Fruit fly (Drosophila melanogaster) whole organism, wandering third instar larva: Measurements from ENCODE around the gene CG42820.

Source experiments
- Abd-B ChIP-seq: fragments of >200 bp; optimal IDR thresholded peaks from 2 replicates; lab custom pipeline; 2017; ENCODE audit warnings: missing biosample characterization, missing genetic modification characterization
- CG32264 ChIP-seq: fragments of 200-800 bp; sonication (Bioruptor generic); optimal IDR thresholded peaks from 2 replicates; lab custom pipeline; 2016; ENCODE audit warnings: missing biosample characterization, missing genetic modification characterization
- CG9705 ChIP-seq: fragments of 200-800 bp; sonication (Bioruptor generic); optimal IDR thresholded peaks from 2 replicates; lab custom pipeline; 2018; ENCODE audit warnings: missing biosample characterization, mild to moderate bottlenecking, missing genetic modification characterization
- CrebA ChIP-seq: fragments of 200-800 bp; sonication (Bioruptor generic); optimal IDR thresholded peaks from 2 replicates; lab custom pipeline; 2016; ENCODE audit warnings: missing biosample characterization, mild to moderate bottlenecking, missing genetic modification characterization, borderline replicate concordance
- Dif ChIP-seq: fragments of 200-275, 200-300 bp; sonication (Bioruptor generic); optimal IDR thresholded peaks from 2 replicates; lab custom pipeline; 2018; ENCODE audit warnings: missing biosample characterization, missing genetic modification characterization; ENCODE audit not compliant: partially characterized antibody
- GATAd ChIP-seq: sonication (Bioruptor generic); optimal IDR thresholded peaks from 2 replicates; lab custom pipeline; 2016; ENCODE audit warnings: missing biosample characterization, missing genetic modification characterization
- HLH106 ChIP-seq: fragments of 200-800 bp; optimal IDR thresholded peaks from 3 replicates; lab custom pipeline; 2019; ENCODE audit warnings: missing biosample characterization, mild to moderate bottlenecking, missing genetic modification characterization, moderate library complexity
- Hr78 ChIP-seq: fragments of >200 bp; optimal IDR thresholded peaks from 2 replicates; lab custom pipeline; 2017; ENCODE audit warnings: missing biosample characterization, missing genetic modification characterization
- Hr83 ChIP-seq: fragments of 200-300 bp; sonication (Bioruptor generic); optimal IDR thresholded peaks from 2 replicates; lab custom pipeline; 2016; ENCODE audit warnings: missing biosample characterization, mild to moderate bottlenecking, missing genetic modification characterization, moderate library complexity; ENCODE audit not compliant: poor library complexity, severe bottlenecking
- Jra ChIP-seq: sonication (Bioruptor generic); optimal IDR thresholded peaks from 2 replicates; lab custom pipeline; 2016; ENCODE audit warnings: missing biosample characterization, missing genetic modification characterization
- Mio ChIP-seq: sonication (Bioruptor generic); optimal IDR thresholded peaks from 2 replicates; lab custom pipeline; 2016; ENCODE audit warnings: missing biosample characterization, missing genetic modification characterization
- Myc ChIP-seq: fragments of >200 bp; optimal IDR thresholded peaks from 2 replicates; lab custom pipeline; 2017
- N ChIP-seq: fragments of >200 bp; optimal IDR thresholded peaks from 2 replicates; lab custom pipeline; 2018; ENCODE audit warnings: missing biosample characterization, missing external identifiers, missing genetic modification characterization
- OdsH ChIP-seq: fragments of 200-800 bp; sonication (Bioruptor generic); optimal IDR thresholded peaks from 2 replicates; lab custom pipeline; 2016; ENCODE audit warnings: missing biosample characterization, mild to moderate bottlenecking, missing genetic modification characterization
- Rel ChIP-seq, 2 experiments: fragments of 200-800 bp; sonication (Bioruptor generic) in 1 of 2; optimal IDR thresholded peaks; 2 replicates in 1 of 2; 3 replicates in 1 of 2; lab custom pipeline; 2016 to 2019; ENCODE audit warnings: mild to moderate bottlenecking in 2 of 2, missing biosample characterization in 2 of 2, missing genetic modification characterization in 2 of 2, moderate library complexity in 1 of 2
- Sp1 ChIP-seq: fragments of 200-800 bp; sonication (Bioruptor generic); optimal IDR thresholded peaks from 3 replicates; lab custom pipeline; 2019; ENCODE audit warnings: missing biosample characterization, mild to moderate bottlenecking, missing genetic modification characterization, moderate library complexity
- br ChIP-seq: fragments of 200-800 bp; sonication (Bioruptor generic); optimal IDR thresholded peaks from 2 replicates; lab custom pipeline; 2016; ENCODE audit warnings: missing biosample characterization, missing genetic modification characterization
- brk ChIP-seq: fragments of 200-800 bp; sonication (Bioruptor generic); optimal IDR thresholded peaks from 2 replicates; lab custom pipeline; 2016; ENCODE audit warnings: missing biosample characterization, mild to moderate bottlenecking, missing genetic modification characterization
- dl ChIP-seq, 2 experiments: fragments of 175-275, 200-275 bp in 1 of 2; fragments of 200-275 bp in 1 of 2; sonication (Bioruptor generic); optimal IDR thresholded peaks; lab custom pipeline; 2018; ENCODE audit warnings: mild to moderate bottlenecking in 2 of 2, missing biosample characterization in 2 of 2, missing genetic modification characterization in 2 of 2, moderate library complexity in 2 of 2; ENCODE audit not compliant: partially characterized antibody in 2 of 2, insufficient read depth in 1 of 2
- foxo ChIP-seq, 2 experiments: fragments of 200-800 bp; sonication (Bioruptor generic); optimal IDR thresholded peaks; 2 replicates in 1 of 2; 3 replicates in 1 of 2; lab custom pipeline; 2016 to 2017; ENCODE audit warnings: missing biosample characterization in 2 of 2, missing genetic modification characterization in 2 of 2
- fru ChIP-seq: fragments of 200-800 bp; sonication (Bioruptor generic); optimal IDR thresholded peaks from 3 replicates; lab custom pipeline; 2016; ENCODE audit warnings: missing biosample characterization, mild to moderate bottlenecking, missing genetic modification characterization
- h ChIP-seq: fragments of 200-800 bp; sonication (Bioruptor generic); optimal IDR thresholded peaks from 3 replicates; lab custom pipeline; 2016; ENCODE audit warnings: missing biosample characterization, mild to moderate bottlenecking, missing genetic modification characterization
- jim ChIP-seq: fragments of 175-275, 200-325 bp; sonication (Bioruptor generic); optimal IDR thresholded peaks from 2 replicates; lab custom pipeline; 2016; ENCODE audit warnings: missing biosample characterization, mild to moderate bottlenecking, missing genetic modification characterization
- lola ChIP-seq: fragments of >200 bp; optimal IDR thresholded peaks from 2 replicates; lab custom pipeline; 2017; ENCODE audit warnings: missing biosample characterization, missing genetic modification characterization
- psq ChIP-seq: fragments of 200-800 bp; sonication (Bioruptor generic); optimal IDR thresholded peaks from 3 replicates; lab custom pipeline; 2017; ENCODE audit warnings: missing biosample characterization, mild to moderate bottlenecking, missing genetic modification characterization, moderate library complexity
- rgr ChIP-seq: fragments of 200-800 bp; sonication (Bioruptor generic); optimal IDR thresholded peaks from 3 replicates; lab custom pipeline; 2016; ENCODE audit warnings: missing biosample characterization, mild to moderate bottlenecking, missing genetic modification characterization
- sage ChIP-seq: fragments of 200-800 bp; sonication (Bioruptor generic); optimal IDR thresholded peaks from 2 replicates; lab custom pipeline; 2016; ENCODE audit warnings: missing biosample characterization, mild to moderate bottlenecking, missing genetic modification characterization
- sv ChIP-seq: fragments of 200-800 bp; sonication (Bioruptor generic); optimal IDR thresholded peaks from 3 replicates; lab custom pipeline; 2016; ENCODE audit warnings: missing biosample characterization, missing genetic modification characterization
- tai ChIP-seq: sonication (Bioruptor generic); optimal IDR thresholded peaks from 2 replicates; lab custom pipeline; 2016; ENCODE audit warnings: missing biosample characterization, missing genetic modification characterization
- woc ChIP-seq: sonication (Bioruptor generic); optimal IDR thresholded peaks from 2 replicates; lab custom pipeline; 2016; ENCODE audit warnings: missing biosample characterization, mild to moderate bottlenecking, missing genetic modification characterization

The CG42820 gene

dm6 chr2L:8392298-8392697, at the start of gene CG42820:
Gene CG42820, minus strand, starts transcription at chr2L:8392398.
- TF ChIP-seq CrebA (GFP tag; lab: Kevin White, UChicago) (no peak), psq (GFP tag; lab: Kevin White, UChicago) (no peak), dl (GFP tag; optimal IDR thresholded peaks at IDR 0.05; lab: Kevin White, UChicago; ENCODE audit: insufficient read depth in 1 of 2, partially characterized antibody in 2 of 2) (no peak), Rel (GFP tag; optimal IDR thresholded peaks at IDR 0.05; lab: Kevin White, UChicago) (no peak), Rel (tag; optimal IDR thresholded peaks at IDR 0.05; lab: Kevin White, UChicago) (no peak), CG9705 (no peak), sage (GFP tag; lab: Kevin White, UChicago) (no peak), N (GFP tag; lab: Kevin White, UChicago) (no peak), CG32264 (GFP tag; lab: Kevin White, UChicago) (no peak), HLH106 (tag; lab: Kevin White, UChicago) (no peak), Jra (GFP tag; lab: Kevin White, UChicago) (no peak), tai (GFP tag; lab: Kevin White, UChicago) (no peak), GATAd (no peak), fru (GFP tag; lab: Kevin White, UChicago) (no peak), sv (no peak), OdsH (no peak), Dif (GFP tag; lab: Kevin White, UChicago) (no peak), Myc (lab: Kevin White, UChicago) (no peak)
- TF ChIP-seq, all 38 proteins: peak for 0

- TF ChIP-seq CG9705 (peak; percentile 0), foxo (GFP tag; optimal IDR thresholded peaks at IDR 0.05; lab: Kevin White, UChicago) (no peak), Mio (no peak)
Measured at dm6 chr2L:8438052-8438451, 45.9 kb upstream of the CG42820 start, which contains the start of gene mus201. Gene mus201, plus strand, starts transcription at chr2L:8438169.

dm6 chr2L:8437176-8437575, 45.0 kb upstream of the CG42820 start, which contains the start of the genes D12 and Chrac-14:
Gene D12, minus strand, starts transcription at chr2L:8437365.
Gene Chrac-14, plus strand, starts transcription at chr2L:8437405.
- TF ChIP-seq sv (no peak), psq (GFP tag; lab: Kevin White, UChicago) (peak; percentile 41), Mio (no peak), OdsH (peak; percentile 4), dl (GFP tag; optimal IDR thresholded peaks at IDR 0.05; lab: Kevin White, UChicago; ENCODE audit: insufficient read depth in 1 of 2, partially characterized antibody in 2 of 2) (no peak), Hr83 (GFP tag; lab: Kevin White, UChicago) (peak; percentile 87), Hr78 (GFP tag; lab: Kevin White, UChicago) (no peak), br (no peak), Myc (lab: Kevin White, UChicago) (peak; percentile 0), jim (GFP tag; lab: Kevin White, UChicago) (no peak), CG32264 (GFP tag; lab: Kevin White, UChicago) (no peak), woc (GFP tag; lab: Kevin White, UChicago) (no peak)

- TF ChIP-seq Dif (GFP tag; lab: Kevin White, UChicago) = peak; percentile 22
- TF ChIP-seq psq (GFP tag; lab: Kevin White, UChicago) = no peak
- TF ChIP-seq, all 38 proteins: peak for 1
Measured at dm6 chr2L:8433512-8433911, 41.3 kb upstream of the CG42820 start, which contains the start of gene grk. Gene grk, minus strand, starts transcription at chr2L:8433598.

dm6 chr2L:8432130-8432529, 39.9 kb upstream of the CG42820 start:
- TF ChIP-seq Rel (GFP tag; optimal IDR thresholded peaks at IDR 0.05; lab: Kevin White, UChicago) (no peak), Rel (tag; optimal IDR thresholded peaks at IDR 0.05; lab: Kevin White, UChicago) (no peak), N (GFP tag; lab: Kevin White, UChicago) (no peak)

dm6 chr2L:8426801-8427200, 34.6 kb upstream of the CG42820 start:
- no peak for TF ChIP-seq sage (GFP tag; lab: Kevin White, UChicago)
- no peak for TF ChIP-seq Sp1
- TF ChIP-seq Rel (GFP tag; optimal IDR thresholded peaks at IDR 0.05; lab: Kevin White, UChicago) = no peak
- no peak for TF ChIP-seq Rel (tag; optimal IDR thresholded peaks at IDR 0.05; lab: Kevin White, UChicago)
- TF ChIP-seq h (GFP tag; lab: Kevin White, UChicago) = no peak
- TF ChIP-seq brk (GFP tag; lab: Kevin White, UChicago) = no peak
- TF ChIP-seq rgr (GFP tag; lab: Kevin White, UChicago) = no peak
- no peak for TF ChIP-seq Dif (GFP tag; lab: Kevin White, UChicago)
- no peak for TF ChIP-seq fru (GFP tag; lab: Kevin White, UChicago)
- no peak for TF ChIP-seq Abd-B (GFP tag; lab: Kevin White, UChicago)
- TF ChIP-seq Mio = no peak
- no peak for TF ChIP-seq Jra (GFP tag; lab: Kevin White, UChicago)
- no peak for TF ChIP-seq CG9705
- TF ChIP-seq foxo (GFP tag; optimal IDR thresholded peaks at IDR 0.05; lab: Kevin White, UChicago) = no peak
- no peak for TF ChIP-seq sv
- TF ChIP-seq Hr78 (GFP tag; lab: Kevin White, UChicago) = no peak
- no peak for TF ChIP-seq lola (GFP tag; lab: Kevin White, UChicago)
- no peak for TF ChIP-seq CrebA (GFP tag; lab: Kevin White, UChicago)
- TF ChIP-seq br = no peak
- TF ChIP-seq Myc (lab: Kevin White, UChicago) = no peak
- TF ChIP-seq GATAd = no peak
